Worm (Caenorhabditis elegans): Measurements from ENCODE around the gene ceh-90.

DNA sequence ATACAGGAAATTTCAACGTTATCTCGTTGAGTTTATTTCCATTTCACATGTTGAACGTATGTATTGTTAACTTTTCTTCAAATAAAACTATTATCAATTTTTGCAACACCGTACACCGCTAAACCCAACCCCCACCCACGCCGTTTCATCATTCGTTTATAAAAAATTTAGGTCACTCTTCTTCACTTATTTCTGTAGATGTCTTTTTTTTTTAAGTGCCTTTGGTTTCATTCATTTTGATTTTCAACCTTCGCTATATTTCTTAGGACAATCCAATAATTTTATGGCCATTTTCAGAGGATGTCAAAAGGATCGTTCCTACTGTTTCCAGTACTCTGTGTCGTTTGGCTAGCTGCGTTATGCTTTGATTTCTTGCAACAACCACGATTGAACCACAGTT lies 23.3 kb upstream of the ceh-90 start, which contains the start of gene C37E2.3:
- no peak for TF ChIP-seq B0035.1 (tag; optimal IDR thresholded peaks at IDR 0.05)
- TF ChIP-seq C17E4.6 (GFP tag; IDR thresholded peaks at IDR 0.05): no peak
- TF ChIP-seq unc-130 (GFP tag; optimal IDR thresholded peaks at IDR 0.05): no peak
- no peak for TF ChIP-seq F49E8.2 (tag; optimal IDR thresholded peaks at IDR 0.05; ENCODE audit: insufficient read depth)
- no peak for TF ChIP-seq sdz-38 (tag; optimal IDR thresholded peaks at IDR 0.05)
- TF ChIP-seq T26A5.8 (tag; optimal IDR thresholded peaks at IDR 0.05): no peak
- no peak for TF ChIP-seq aptf-2 (GFP tag; conservative IDR thresholded peaks at IDR 0.05)
- TF ChIP-seq ceh-100 (GFP tag; IDR thresholded peaks at IDR 0.05): no peak
- no peak for TF ChIP-seq dpl-1 (GFP tag; optimal IDR thresholded peaks at IDR 0.05)

Data from whole organism, young adult.